Worm (Caenorhabditis elegans) whole organism, mixed stage, embryonic: ENCODE measurements around the gene decr-1.3.

Experiments
- elt-1 ChIP-seq: sonication (generic microtip); optimal IDR thresholded peaks from 2 replicates; lab custom pipeline; 2017; ENCODE audit warnings: missing genetic modification characterization, mild to moderate bottlenecking, missing compliant biosample characterization, antibody characterized with exemption, moderate library complexity, borderline replicate concordance; ENCODE audit not compliant: insufficient read depth
- pha-4 ChIP-seq: fragments of 150-350 bp; optimal IDR thresholded peaks from 2 replicates; lab custom pipeline; 2018; ENCODE audit warnings: missing biosample characterization, missing genetic modification reagents, missing genetic modification characterization
- unc-62 ChIP-seq: fragments of 150-350 bp; optimal IDR thresholded peaks from 2 replicates; lab custom pipeline; 2014; ENCODE audit warnings: missing biosample characterization, missing genetic modification reagents, missing genetic modification characterization

DNA sequence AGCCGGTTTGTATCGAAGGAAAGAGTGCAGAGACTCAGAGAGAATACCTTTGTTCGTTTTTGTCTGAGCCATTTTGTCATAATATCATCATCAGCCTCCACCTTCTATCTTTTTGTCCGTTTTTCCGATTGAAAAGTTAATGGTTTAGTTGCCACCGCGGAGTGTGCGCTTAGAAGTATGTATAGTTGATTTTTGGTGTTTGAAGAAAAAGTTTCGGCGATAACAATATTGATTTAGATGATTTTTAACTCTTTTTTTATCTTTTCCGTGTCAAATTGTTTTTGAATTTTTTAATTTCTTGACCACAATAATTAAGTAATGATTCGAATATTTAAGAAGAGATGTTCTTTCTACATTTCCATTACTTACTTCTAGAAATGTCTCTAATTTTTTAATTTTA, 32.3 kb upstream of the decr-1.3 start:
- TF ChIP-seq elt-1 (tag; lab: Kevin White, UChicago) (no peak), unc-62 (GFP tag; lab: Kevin White, UChicago) (no peak), pha-4 (tag; lab: Kevin White, UChicago) (no peak)
